Worm (Caenorhabditis elegans) whole organism, late embryonic: Measurements from ENCODE around the gene hizr-1.

ENCODE experiments used
- F13H6.1 ChIP-seq: sonication (generic microtip); optimal IDR thresholded peaks from 2 replicates; lab custom pipeline; 2016; ENCODE audit warnings: missing genetic modification characterization, missing compliant biosample characterization
- ceh-30 ChIP-seq: fragments of 150-350 bp; optimal IDR thresholded peaks from 2 replicates; lab custom pipeline; 2014; ENCODE audit warnings: missing biosample characterization, missing genetic modification characterization
- elt-2 ChIP-seq: sonication (generic microtip); optimal IDR thresholded peaks from 2 replicates; lab custom pipeline; 2016; ENCODE audit warnings: missing genetic modification reagents, missing genetic modification characterization, missing compliant biosample characterization
- fkh-10 ChIP-seq: fragments of 150-350 bp; optimal IDR thresholded peaks from 2 replicates; lab custom pipeline; 2014; ENCODE audit warnings: missing biosample characterization, missing genetic modification reagents, missing genetic modification characterization
- fkh-6 ChIP-seq: sonication (generic microtip); optimal IDR thresholded peaks from 2 replicates; lab custom pipeline; 2016; ENCODE audit warnings: missing genetic modification characterization, missing compliant biosample characterization
- hlh-30 ChIP-seq: sonication (generic microtip); optimal IDR thresholded peaks from 2 replicates; lab custom pipeline; 2017; ENCODE audit warnings: antibody characterized with exemption, missing genetic modification characterization, missing compliant biosample characterization; ENCODE audit not compliant: insufficient read depth
- nhr-11 ChIP-seq: fragments of 150-350 bp; optimal IDR thresholded peaks from 2 replicates; lab custom pipeline; 2014; ENCODE audit warnings: missing biosample characterization, missing genetic modification characterization
- pqm-1 ChIP-seq: sonication (generic microtip); optimal IDR thresholded peaks from 2 replicates; lab custom pipeline; 2016; ENCODE audit warnings: missing genetic modification characterization, missing compliant biosample characterization
- pros-1 ChIP-seq: fragments of 150-350 bp; optimal IDR thresholded peaks from 2 replicates; lab custom pipeline; 2014; ENCODE audit warnings: missing biosample characterization, missing genetic modification reagents, missing genetic modification characterization
- sox-4 ChIP-seq: sonication (generic microtip); optimal IDR thresholded peaks from 2 replicates; lab custom pipeline; 2017; ENCODE audit warnings: mild to moderate bottlenecking, missing genetic modification characterization, inconsistent platforms, missing compliant biosample characterization
- syd-9 ChIP-seq: sonication (generic microtip); optimal IDR thresholded peaks from 2 replicates; lab custom pipeline; 2016; ENCODE audit warnings: mild to moderate bottlenecking, missing genetic modification characterization, moderate library complexity, missing compliant biosample characterization
- unc-42 ChIP-seq: sonication (generic microtip); optimal IDR thresholded peaks from 2 replicates; lab custom pipeline; 2016; ENCODE audit warnings: missing genotype, missing genetic modification characterization, missing compliant biosample characterization

ce11 chrX:11289925-11290324 lies 28.2 kb upstream of the hizr-1 start:
- no peak for TF ChIP-seq nhr-11 (tag; lab: Kevin White, UChicago)
- TF ChIP-seq sox-4 (tag; lab: Kevin White, UChicago) = no peak
- no peak for TF ChIP-seq F13H6.1 (tag; lab: Kevin White, UChicago)
- TF ChIP-seq elt-2 (tag; lab: Kevin White, UChicago) = peak; percentile 77
- TF ChIP-seq pros-1 (tag; lab: Kevin White, UChicago) = no peak
- no peak for TF ChIP-seq ceh-30 (tag; lab: Kevin White, UChicago)
- no peak for TF ChIP-seq fkh-10 (GFP tag; lab: Kevin White, UChicago)
- no peak for TF ChIP-seq syd-9 (tag; lab: Kevin White, UChicago)
- TF ChIP-seq fkh-6 (tag; lab: Kevin White, UChicago) = no peak
- no peak for TF ChIP-seq hlh-30 (tag; lab: Kevin White, UChicago)
- TF ChIP-seq unc-42 (tag; lab: Kevin White, UChicago) = no peak
- no peak for TF ChIP-seq pqm-1 (tag; lab: Kevin White, UChicago)
